Worm (Caenorhabditis elegans) whole organism, L3 larva: ENCODE data around the gene srbc-40.

Experiments used
- ceh-82 ChIP-seq: fragments of 150-350 bp; optimal IDR thresholded peaks from 2 replicates; lab custom pipeline; 2014; ENCODE audit warnings: missing biosample characterization, missing genetic modification characterization
- ceh-9 ChIP-seq: sonication (generic microtip); optimal IDR thresholded peaks from 2 replicates; lab custom pipeline; 2018; ENCODE audit warnings: missing biosample characterization, missing genetic modification characterization
- jun-1 ChIP-seq: fragments of 150-350 bp; optimal IDR thresholded peaks from 2 replicates; lab custom pipeline; 2014; ENCODE audit warnings: missing biosample characterization, missing genetic modification reagents, missing genetic modification characterization
- lin-15B ChIP-seq: fragments of 150-350 bp; optimal IDR thresholded peaks from 2 replicates; lab custom pipeline; 2014; ENCODE audit warnings: missing biosample characterization, missing genetic modification characterization
- nhr-12 ChIP-seq: fragments of 150-350 bp; optimal IDR thresholded peaks from 2 replicates; lab custom pipeline; 2014; ENCODE audit warnings: missing biosample characterization, missing genetic modification characterization
- nhr-43 ChIP-seq: sonication (generic microtip); optimal IDR thresholded peaks from 2 replicates; lab custom pipeline; 2016; ENCODE audit warnings: mild to moderate bottlenecking, missing genetic modification characterization, missing compliant biosample characterization; ENCODE audit not compliant: poor library complexity, severe bottlenecking
- pqm-1 ChIP-seq: fragments of 150-350 bp; optimal IDR thresholded peaks from 2 replicates; lab custom pipeline; 2017; ENCODE audit warnings: missing biosample characterization, missing genetic modification characterization, inconsistent platforms
- tbx-2 ChIP-seq: sonication (generic microtip); optimal IDR thresholded peaks from 2 replicates; lab custom pipeline; 2016; ENCODE audit warnings: mild to moderate bottlenecking, missing genetic modification characterization, missing compliant biosample characterization
- zag-1 ChIP-seq: fragments of 150-350 bp; optimal IDR thresholded peaks from 2 replicates; lab custom pipeline; 2014; ENCODE audit warnings: missing biosample characterization, missing genetic modification characterization

- no peak for TF ChIP-seq zag-1 (tag; lab: Kevin White, UChicago)
- no peak for TF ChIP-seq nhr-12 (tag; lab: Kevin White, UChicago)
- no peak for TF ChIP-seq jun-1
- no peak for TF ChIP-seq pqm-1 (tag; lab: Kevin White, UChicago)
- TF ChIP-seq ceh-82 (tag; lab: Kevin White, UChicago), result no peak
- no peak for TF ChIP-seq lin-15B (tag; lab: Kevin White, UChicago)
- TF ChIP-seq tbx-2, result no peak
- TF ChIP-seq nhr-43 (tag; lab: Kevin White, UChicago), result no peak
- TF ChIP-seq ceh-9 (tag; lab: Kevin White, UChicago), result no peak
These were observed 30.1 kb downstream of the srbc-40 start for ce11 chrV:689538-689937.
